Worm (Caenorhabditis elegans) whole organism, early embryonic: ENCODE results near the gene btb-12.

Source experiments
- B0310.2 ChIP-seq: sonication (generic microtip); optimal IDR thresholded peaks from 2 replicates; lab custom pipeline; 2016; ENCODE audit warnings: mild to moderate bottlenecking, missing genetic modification characterization, missing compliant biosample characterization
- F13C5.2 ChIP-seq: sonication (generic microtip); optimal IDR thresholded peaks from 2 replicates; lab custom pipeline; 2017; ENCODE audit warnings: mild to moderate bottlenecking, missing genetic modification characterization, inconsistent platforms, missing compliant biosample characterization
- aly-1 ChIP-seq: sonication (generic microtip); optimal IDR thresholded peaks from 2 replicates; lab custom pipeline; 2016; ENCODE audit warnings: missing genetic modification characterization, missing compliant biosample characterization
- ama-1 ChIP-seq: fragments of 150-350 bp; optimal IDR thresholded peaks from 2 replicates; lab custom pipeline; 2014
- ceh-36 ChIP-seq: sonication (generic microtip); optimal IDR thresholded peaks from 2 replicates; lab custom pipeline; 2016; ENCODE audit warnings: missing genetic modification characterization, inconsistent platforms, missing compliant biosample characterization
- ets-7 ChIP-seq: sonication (generic microtip); optimal IDR thresholded peaks from 2 replicates; lab custom pipeline; 2016; ENCODE audit warnings: missing genotype, missing genetic modification characterization, missing compliant biosample characterization
- flt-1 ChIP-seq: fragments of 200-800 bp; sonication (Bioruptor generic); IDR thresholded peaks from 2 replicates; pipeline ENCODE4 v1.3.6; 2022; ENCODE audit warnings: missing genetic modification characterization, missing compliant biosample characterization
- hmg-4 ChIP-seq: fragments of 200-800 bp; sonication (Bioruptor generic); optimal IDR thresholded peaks from 2 replicates; lab custom pipeline; 2018; ENCODE audit warnings: mild to moderate bottlenecking, missing genetic modification characterization, missing compliant biosample characterization
- pes-1 ChIP-seq: fragments of 200-800 bp; sonication (Bioruptor generic); IDR thresholded peaks from 2 replicates; pipeline ENCODE4 v1.3.6; 2022; ENCODE audit warnings: missing genetic modification reagents, missing genetic modification characterization, missing compliant biosample characterization
- scrt-1 ChIP-seq: fragments of 200-800 bp; sonication (Bioruptor generic); IDR thresholded peaks from 2 replicates; pipeline ENCODE4 v1.3.6; 2022; ENCODE audit warnings: missing genetic modification characterization, missing compliant biosample characterization
- tbx-37 ChIP-seq: fragments of 200-800 bp; sonication (Bioruptor generic); conservative IDR thresholded peaks from 2 replicates; pipeline ENCODE4 v1.3.6; 2022; ENCODE audit warnings: missing genetic modification reagents, missing genetic modification characterization, missing compliant biosample characterization
- tra-4 ChIP-seq: sonication (generic microtip); optimal IDR thresholded peaks from 2 replicates; lab custom pipeline; 2017; ENCODE audit warnings: missing genetic modification characterization, missing compliant biosample characterization

- TF ChIP-seq ets-7 (tag; lab: Kevin White, UChicago) (no peak), aly-1 (tag; lab: Kevin White, UChicago) (no peak), scrt-1 (GFP tag; lab: Robert Waterston, UW) (no peak), tra-4 (no peak), ama-1 (no peak), F13C5.2 (tag; lab: Kevin White, UChicago) (no peak), B0310.2 (tag; lab: Kevin White, UChicago) (no peak), pes-1 (GFP tag; lab: Robert Waterston, UW) (no peak), flt-1 (GFP tag; lab: Robert Waterston, UW) (no peak), ceh-36 (no peak), hmg-4 (no peak), tbx-37 (no peak)
Observed at ce11 chrII:1703363-1703762, 48.3 kb downstream of the btb-12 start, which contains the start of gene fbxb-47.
